Worm (Caenorhabditis elegans) whole organism, L4 larva: Measurements from ENCODE around the gene cst-1.

ENCODE experiments used
- lin-1 ChIP-seq: fragments of 200-800 bp; sonication (Bioruptor generic); IDR thresholded peaks from 2 replicates; pipeline ENCODE4 v1.3.6; 2022; ENCODE audit warnings: missing genetic modification reagents, missing genetic modification characterization, missing compliant biosample characterization
- lin-13 ChIP-seq: fragments of 150-350 bp; optimal IDR thresholded peaks from 2 replicates; lab custom pipeline; 2014; ENCODE audit warnings: missing biosample characterization, missing genetic modification reagents, missing genetic modification characterization
- nhr-102 ChIP-seq: sonication (generic microtip); optimal IDR thresholded peaks from 2 replicates; lab custom pipeline; 2016; ENCODE audit warnings: mild to moderate bottlenecking, missing genetic modification characterization, moderate library complexity, missing compliant biosample characterization
- pha-4 ChIP-seq, 2 experiments: fragments of 150-350 bp in 1 of 2; fragments of 200-800 bp in 1 of 2; sonication (Bioruptor generic) in 1 of 2; IDR thresholded peaks in 1 of 2; optimal IDR thresholded peaks in 1 of 2; 2 replicates each; pipeline versions ENCODE4 v1.3.6 to Lab custom; 2014 to 2022; ENCODE audit warnings: missing genetic modification characterization in 2 of 2, missing genetic modification reagents in 2 of 2, missing biosample characterization in 1 of 2, missing compliant biosample characterization in 1 of 2
- set-16 ChIP-seq: fragments of 200-800 bp; sonication (Bioruptor generic); IDR thresholded peaks from 2 replicates; pipeline ENCODE4 v1.3.6; 2022; ENCODE audit warnings: missing genetic modification reagents, missing genetic modification characterization, missing compliant biosample characterization

DNA sequence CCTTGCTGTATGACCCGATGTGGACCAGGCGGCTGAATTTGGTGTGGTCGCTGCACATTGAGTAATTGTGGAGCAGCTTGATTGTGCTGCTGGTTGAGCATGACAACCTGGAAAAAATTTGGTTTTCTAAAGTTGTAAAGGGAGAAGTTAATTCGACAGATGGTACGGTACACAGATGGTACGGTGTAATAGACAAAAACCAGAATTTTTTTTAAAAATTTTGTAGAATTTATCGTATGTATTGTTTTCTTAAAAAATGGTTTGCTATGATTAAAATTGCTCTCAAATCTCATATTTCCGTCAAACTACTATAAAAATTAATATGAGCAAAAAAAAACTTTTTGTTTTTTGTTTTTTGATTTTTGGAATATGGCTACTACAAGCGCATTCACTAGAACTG, 32.6 kb upstream of the cst-1 start, which contains the start of gene pqn-15:
- TF ChIP-seq lin-1 (GFP tag; lab: Robert Waterston, UW), result no peak
- TF ChIP-seq nhr-102 (tag; lab: Kevin White, UChicago), result no peak
- TF ChIP-seq set-16 (GFP tag; lab: Robert Waterston, UW), result no peak
- no peak for TF ChIP-seq lin-13
- TF ChIP-seq pha-4 (GFP tag; IDR thresholded peaks at IDR 0.05; lab: Robert Waterston, UW), result no peak
- TF ChIP-seq pha-4 (tag; optimal IDR thresholded peaks at IDR 0.05; lab: Kevin White, UChicago), result no peak
